Fruit fly (Drosophila melanogaster) whole organism: ENCODE results near the gene CG8360.

ENCODE experiments used
- CG8478 ChIP-seq: fragments of >200 bp; optimal IDR thresholded peaks from 2 replicates; lab custom pipeline; 2018; ENCODE audit warnings: inconsistent platforms
- Dll ChIP-seq: fragments of >200 bp; optimal IDR thresholded peaks from 2 replicates; lab custom pipeline; 2017
- EcR ChIP-seq, 2 experiments: fragments of >200 bp; optimal IDR thresholded peaks; 2 replicates each; lab custom pipeline; 2017; ENCODE audit warnings: missing biosample characterization in 2 of 2, missing genetic modification characterization in 2 of 2, missing genetic modification reagents in 2 of 2
- pan ChIP-seq: fragments of >200 bp; optimal IDR thresholded peaks from 2 replicates; lab custom pipeline; 2017
- psq ChIP-seq: fragments of >200 bp; optimal IDR thresholded peaks from 2 replicates; lab custom pipeline; 2017
- usp ChIP-seq: fragments of >200 bp; optimal IDR thresholded peaks from 2 replicates; lab custom pipeline; 2017; ENCODE audit warnings: missing biosample characterization, missing genetic modification characterization, mixed read lengths

- TF ChIP-seq EcR (GFP tag; optimal IDR thresholded peaks at IDR 0.05; lab: Kevin White, UChicago) = no peak
- no peak for TF ChIP-seq psq (lab: Kevin White, UChicago)
- no peak for TF ChIP-seq Dll (lab: Kevin White, UChicago)
- no peak for TF ChIP-seq pan (lab: Kevin White, UChicago)
- TF ChIP-seq usp (GFP tag; lab: Kevin White, UChicago) = no peak
- no peak for TF ChIP-seq CG8478
Observed at dm6 chr2L:8170600-8171182, 42.1 kb upstream of the CG8360 start.
